Worm (Caenorhabditis elegans) whole organism, L4 larva: Measurements from ENCODE around the gene srt-56.
A peak's percentile ranks its signal among the peaks of the same experiment; 100 is the strongest.
"Not testable (repeated sequence)": the region's sequence is repeated elsewhere in the genome, so short reads cannot be mapped to it uniquely, and the experiment has no call there.

Experiments
- F10B5.3 ChIP-seq: sonication (generic microtip); optimal IDR thresholded peaks from 2 replicates; lab custom pipeline; 2016; ENCODE audit warnings: mild to moderate bottlenecking, missing genetic modification characterization, missing compliant biosample characterization
- Y48G9A.11 ChIP-seq: fragments of 200-800 bp; sonication (Bioruptor generic); IDR thresholded peaks from 2 replicates; pipeline ENCODE4 v1.3.6; 2022; ENCODE audit warnings: missing genetic modification reagents, missing genetic modification characterization, missing compliant biosample characterization
- aha-1 ChIP-seq: fragments of 150-350 bp; peaks from one replicate; lab custom pipeline; 2014; ENCODE audit warnings: missing biosample characterization, missing genetic modification characterization
- arid-1 ChIP-seq: fragments of 200-800 bp; sonication (Bioruptor generic); conservative IDR thresholded peaks from 2 replicates; pipeline ENCODE4 v1.3.6; 2022; ENCODE audit warnings: missing genetic modification reagents, missing genetic modification characterization, missing compliant biosample characterization
- ceh-20 ChIP-seq: fragments of 200-800 bp; sonication (Bioruptor generic); IDR thresholded peaks from 2 replicates; pipeline ENCODE4 v1.3.6; 2022; ENCODE audit warnings: missing genetic modification reagents, missing genetic modification characterization, missing compliant biosample characterization
- cey-2 ChIP-seq: sonication (generic microtip); optimal IDR thresholded peaks from 3 replicates; lab custom pipeline; 2017; ENCODE audit warnings: missing genetic modification characterization, mild to moderate bottlenecking, missing compliant biosample characterization, antibody characterized with exemption, borderline replicate concordance; ENCODE audit not compliant: insufficient read depth
- daf-16 ChIP-seq, 3 experiments: sonication (generic microtip); optimal IDR thresholded peaks; 2 replicates each; lab custom pipeline; 2016 to 2017; ENCODE audit warnings: missing genetic modification characterization in 3 of 3, missing genetic modification reagents in 3 of 3, mild to moderate bottlenecking in 2 of 3, missing compliant biosample characterization in 2 of 3, missing biosample characterization in 1 of 3, moderate library complexity in 1 of 3
- dmd-9 ChIP-seq: fragments of 200-800 bp; sonication (Bioruptor generic); IDR thresholded peaks from 2 replicates; pipeline ENCODE4 v1.3.6; 2022; ENCODE audit warnings: missing genetic modification reagents, missing genetic modification characterization, missing compliant biosample characterization
- gei-8 ChIP-seq: fragments of 200-800 bp; sonication (Bioruptor generic); optimal IDR thresholded peaks from 2 replicates; lab custom pipeline; 2018; ENCODE audit warnings: mild to moderate bottlenecking, missing genetic modification characterization, missing compliant biosample characterization
- hlh-11 ChIP-seq: fragments of 200-800 bp; sonication (Bioruptor generic); optimal IDR thresholded peaks from 2 replicates; lab custom pipeline; 2018; ENCODE audit warnings: mild to moderate bottlenecking, missing genetic modification characterization, missing compliant biosample characterization
- hlh-30 ChIP-seq: sonication (generic microtip); optimal IDR thresholded peaks from 2 replicates; lab custom pipeline; 2017; ENCODE audit warnings: antibody characterized with exemption, mild to moderate bottlenecking, missing genetic modification characterization, missing compliant biosample characterization; ENCODE audit not compliant: insufficient read depth
- jun-1 ChIP-seq: fragments of 150-350 bp; optimal IDR thresholded peaks from 2 replicates; lab custom pipeline; 2014; ENCODE audit warnings: missing biosample characterization, missing genetic modification reagents, missing genetic modification characterization
- lim-7 ChIP-seq: fragments of 200-800 bp; sonication (Bioruptor generic); IDR thresholded peaks from 2 replicates; pipeline ENCODE4 v1.3.6; 2022; ENCODE audit warnings: missing genetic modification characterization, missing compliant biosample characterization
- lin-1 ChIP-seq: fragments of 200-800 bp; sonication (Bioruptor generic); IDR thresholded peaks from 2 replicates; pipeline ENCODE4 v1.3.6; 2022; ENCODE audit warnings: missing genetic modification reagents, missing genetic modification characterization, missing compliant biosample characterization
- lin-39 ChIP-seq: fragments of 150-350 bp; optimal IDR thresholded peaks from 2 replicates; lab custom pipeline; 2014; ENCODE audit warnings: missing biosample characterization, missing genetic modification reagents, missing genetic modification characterization
- mdl-1 ChIP-seq, 2 experiments: fragments of 150-350 bp in 1 of 2; sonication (generic microtip) in 1 of 2; optimal IDR thresholded peaks; 2 replicates each; lab custom pipeline; 2014 to 2017; ENCODE audit warnings: missing biosample characterization in 2 of 2, missing genetic modification characterization in 2 of 2
- mdt-29 ChIP-seq: fragments of 200-800 bp; sonication (Bioruptor generic); IDR thresholded peaks from 2 replicates; pipeline ENCODE4 v1.3.6; 2022; ENCODE audit warnings: missing genetic modification reagents, missing genetic modification characterization, missing compliant biosample characterization
- nhr-11 ChIP-seq: fragments of 150-350 bp; optimal IDR thresholded peaks from 2 replicates; lab custom pipeline; 2014; ENCODE audit warnings: missing biosample characterization, missing genetic modification characterization
- nhr-111 ChIP-seq: fragments of 200-800 bp; sonication (Bioruptor generic); optimal IDR thresholded peaks from 2 replicates; lab custom pipeline; 2018; ENCODE audit warnings: mild to moderate bottlenecking, missing genetic modification characterization, missing compliant biosample characterization
- nhr-28 ChIP-seq: fragments of 150-350 bp; optimal IDR thresholded peaks from 2 replicates; lab custom pipeline; 2014; ENCODE audit warnings: missing biosample characterization, missing genetic modification characterization
- nhr-41 ChIP-seq: fragments of 200-800 bp; sonication (Bioruptor generic); IDR thresholded peaks from 2 replicates; pipeline ENCODE4 v1.3.6; 2022; ENCODE audit warnings: missing genetic modification reagents, missing genetic modification characterization, missing compliant biosample characterization
- nhr-42 ChIP-seq: fragments of 200-800 bp; sonication (Bioruptor generic); IDR thresholded peaks from 2 replicates; pipeline ENCODE4 v1.3.6; 2022; ENCODE audit warnings: missing genetic modification characterization, missing compliant biosample characterization
- nhr-6 ChIP-seq: fragments of 150-350 bp; optimal IDR thresholded peaks from 2 replicates; lab custom pipeline; 2014; ENCODE audit warnings: missing biosample characterization, missing genetic modification characterization
- nhr-76 ChIP-seq: fragments of 150-350 bp; optimal IDR thresholded peaks from 2 replicates; lab custom pipeline; 2014; ENCODE audit warnings: missing biosample characterization, missing genetic modification characterization
- nhr-77 ChIP-seq: fragments of 150-350 bp; optimal IDR thresholded peaks from 2 replicates; lab custom pipeline; 2014; ENCODE audit warnings: missing biosample characterization, missing genetic modification characterization
- php-3 ChIP-seq: fragments of 200-800 bp; sonication (Bioruptor generic); IDR thresholded peaks from 2 replicates; pipeline ENCODE4 v1.3.6; 2022; ENCODE audit warnings: missing genetic modification reagents, missing genetic modification characterization, missing compliant biosample characterization
- pqm-1 ChIP-seq: sonication (generic microtip); optimal IDR thresholded peaks from 2 replicates; lab custom pipeline; 2017; ENCODE audit warnings: missing biosample characterization, missing genetic modification characterization
- set-16 ChIP-seq: fragments of 200-800 bp; sonication (Bioruptor generic); IDR thresholded peaks from 2 replicates; pipeline ENCODE4 v1.3.6; 2022; ENCODE audit warnings: missing genetic modification reagents, missing genetic modification characterization, missing compliant biosample characterization
- snpc-4 ChIP-seq: fragments of 150-350 bp; optimal IDR thresholded peaks from 2 replicates; lab custom pipeline; 2014; ENCODE audit warnings: missing biosample characterization, missing genetic modification characterization
- tra-1 ChIP-seq: fragments of 200-800 bp; sonication (Bioruptor generic); IDR thresholded peaks from 2 replicates; pipeline ENCODE4 v1.3.6; 2022; ENCODE audit warnings: missing genetic modification reagents, missing genetic modification characterization, missing compliant biosample characterization
- zfp-3 ChIP-seq: fragments of 200-800 bp; sonication (Bioruptor generic); conservative IDR thresholded peaks from 2 replicates; pipeline ENCODE4 v1.3.6; 2022; ENCODE audit warnings: missing genetic modification reagents, missing genetic modification characterization, missing compliant biosample characterization
- ztf-11 ChIP-seq: fragments of 150-350 bp; optimal IDR thresholded peaks from 2 replicates; lab custom pipeline; 2014; ENCODE audit warnings: missing biosample characterization, missing genetic modification characterization

Gene srt-56

ce11 chrV:3104134-3104533, 17.5 kb downstream of the srt-56 start, which contains the start of gene str-66:
Gene str-66 (minus strand): TSS chrV:3104234.
- TF ChIP-seq lim-7 (GFP tag; lab: Robert Waterston, UW) (no peak), nhr-11 (tag; lab: Kevin White, UChicago) (no peak), lin-39 (tag; lab: Kevin White, UChicago) (no peak), zfp-3 (GFP tag; lab: Robert Waterston, UW) (no peak), ceh-20 (GFP tag; lab: Robert Waterston, UW) (no peak), nhr-42 (GFP tag; lab: Robert Waterston, UW) (no peak), mdt-29 (GFP tag; lab: Robert Waterston, UW) (no peak), tra-1 (no peak), snpc-4 (tag; lab: Kevin White, UChicago) (no peak), nhr-41 (GFP tag; lab: Robert Waterston, UW) (no peak)

- TF ChIP-seq jun-1; cey-2 (tag; lab: Kevin White, UChicago); gei-8: not testable (repeated sequence)
These were observed 19.6 kb downstream of the srt-56 start, which contains the start of gene Y73C8C.4 for ce11 chrV:3102049-3102448. Gene Y73C8C.4 (minus strand): TSS chrV:3102149.

- TF ChIP-seq set-16 (GFP tag; lab: Robert Waterston, UW) (peak; percentile 83), nhr-111 (no peak), dmd-9 (GFP tag; lab: Robert Waterston, UW) (0 out of 2 replicates have a peak, but pooled peaks have one; percentile 12)
These were observed 21.1 kb downstream of the srt-56 start for ce11 chrV:3100527-3100926.

ce11 chrV:3094351-3094750, 27.3 kb downstream of the srt-56 start, which contains the start of gene cyp-33C9:
Gene cyp-33C9 (minus strand): TSS chrV:3094561.
- TF ChIP-seq mdl-1 (tag; optimal IDR thresholded peaks at IDR 0.05; lab: Kevin White, UChicago) (peak in 1 of 2 experiments; percentile 14), hlh-30 (tag; lab: Kevin White, UChicago) (peak; percentile 7), ztf-11 (tag; lab: Kevin White, UChicago) (no peak), lin-1 (GFP tag; lab: Robert Waterston, UW) (no peak), arid-1 (GFP tag; lab: Robert Waterston, UW) (no peak), pqm-1 (tag; lab: Kevin White, UChicago) (peak; percentile 24), Y48G9A.11 (GFP tag; lab: Robert Waterston, UW) (no peak), daf-16 (GFP tag; optimal IDR thresholded peaks at IDR 0.05; lab: Kevin White, UChicago) (no peak), daf-16 (tag; optimal IDR thresholded peaks at IDR 0.05; lab: Kevin White, UChicago) (peak; percentile 58), zfp-3 (GFP tag; lab: Robert Waterston, UW) (no peak), nhr-77 (tag; lab: Kevin White, UChicago) (no peak), nhr-28 (peak; percentile 75), nhr-76 (tag; lab: Kevin White, UChicago) (no peak)
- TF ChIP-seq, all 104 proteins: peak for 5

ce11 chrV:3088768-3089167, 32.9 kb downstream of the srt-56 start, which contains the start of gene acs-21:
Gene acs-21 (plus strand): TSS chrV:3089068.
- TF ChIP-seq hlh-11 (tag; lab: Kevin White, UChicago): no peak
- no peak for TF ChIP-seq mdl-1 (tag; optimal IDR thresholded peaks at IDR 0.05; lab: Kevin White, UChicago)
- no peak for TF ChIP-seq F10B5.3 (tag; lab: Kevin White, UChicago)
- TF ChIP-seq ztf-11 (tag; lab: Kevin White, UChicago): no peak
- TF ChIP-seq nhr-111: no peak
- no peak for TF ChIP-seq lin-39 (tag; lab: Kevin White, UChicago)
- no peak for TF ChIP-seq aha-1 (tag; lab: Kevin White, UChicago)
- TF ChIP-seq nhr-42 (GFP tag; lab: Robert Waterston, UW): no peak
- no peak for TF ChIP-seq nhr-6 (tag; lab: Kevin White, UChicago)
- no peak for TF ChIP-seq php-3
